Fruit fly (Drosophila melanogaster) Kc167 (cell line): ENCODE data around the gene CG10184.

ENCODE experiments used
- h ChIP-seq: fragments of >200 bp; optimal IDR thresholded peaks from 3 replicates; lab custom pipeline; 2018; ENCODE audit warnings: missing external identifiers
- psq ChIP-seq: fragments of >200 bp; optimal IDR thresholded peaks from 2 replicates; lab custom pipeline; 2017; ENCODE audit warnings: missing external identifiers
- ttk ChIP-seq: sonication (Bioruptor generic); optimal IDR thresholded peaks from 2 replicates; lab custom pipeline; 2017; ENCODE audit warnings: missing external identifiers

DNA sequence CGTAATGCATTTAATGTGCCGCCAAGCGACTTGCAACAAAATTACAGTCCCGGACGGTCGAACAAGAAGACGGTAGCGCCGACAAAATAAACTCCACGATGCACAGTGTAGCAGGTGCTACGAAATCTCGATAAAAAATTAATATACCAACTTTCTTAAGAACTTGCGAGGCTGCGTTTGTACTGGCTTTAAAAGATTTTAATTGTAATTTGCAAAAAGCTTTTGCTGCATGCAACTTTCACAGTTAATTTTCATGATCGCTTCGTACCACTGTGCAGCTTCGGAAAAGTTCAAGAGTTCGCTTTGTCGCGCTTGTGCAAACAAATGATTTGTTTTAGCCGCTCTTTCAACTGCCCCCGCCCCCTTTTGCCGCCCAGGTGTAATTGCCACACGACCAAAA lies 40.9 kb upstream of the CG10184 start:
- TF ChIP-seq h (lab: Kevin White, UChicago) = no peak
- TF ChIP-seq ttk (lab: Kevin White, UChicago) = no peak
- no peak for TF ChIP-seq psq (lab: Kevin White, UChicago)
